Worm (Caenorhabditis elegans) whole organism, L1 larva: ENCODE results near the gene R144.12.

Source experiments
- blmp-1 ChIP-seq: fragments of 150-350 bp; optimal IDR thresholded peaks from 2 replicates; lab custom pipeline; 2014; ENCODE audit warnings: missing biosample characterization, missing genetic modification characterization
- ces-1 ChIP-seq: fragments of 150-350 bp; optimal IDR thresholded peaks from 2 replicates; lab custom pipeline; 2014; ENCODE audit warnings: missing biosample characterization, missing genetic modification reagents, missing genetic modification characterization
- fos-1 ChIP-seq: fragments of 150-350 bp; optimal IDR thresholded peaks from 2 replicates; lab custom pipeline; 2014; ENCODE audit warnings: missing biosample characterization, missing genetic modification characterization
- lin-35 ChIP-seq, 2 experiments: fragments of 150-350 bp; optimal IDR thresholded peaks; 2 replicates each; lab custom pipeline; 2014; ENCODE audit warnings: missing biosample characterization in 2 of 2, missing genetic modification characterization in 2 of 2, missing genetic modification reagents in 2 of 2
- mef-2 ChIP-seq: fragments of 150-350 bp; optimal IDR thresholded peaks from 2 replicates; lab custom pipeline; 2014; ENCODE audit warnings: missing biosample characterization, missing genetic modification characterization
- nhr-11 ChIP-seq: fragments of 150-350 bp; optimal IDR thresholded peaks from 2 replicates; lab custom pipeline; 2014; ENCODE audit warnings: missing biosample characterization, missing genetic modification characterization
- nhr-71 ChIP-seq: sonication (generic microtip); optimal IDR thresholded peaks from 2 replicates; lab custom pipeline; 2016; ENCODE audit warnings: mild to moderate bottlenecking, missing genetic modification characterization, moderate library complexity, missing compliant biosample characterization
- nhr-76 ChIP-seq: sonication (generic microtip); optimal IDR thresholded peaks from 2 replicates; lab custom pipeline; 2017; ENCODE audit warnings: missing biosample characterization, missing genetic modification characterization
- nhr-84 ChIP-seq: sonication (generic microtip); optimal IDR thresholded peaks from 2 replicates; lab custom pipeline; 2017; ENCODE audit warnings: missing biosample characterization, missing genetic modification characterization
- pqm-1 ChIP-seq: sonication (generic microtip); optimal IDR thresholded peaks from 3 replicates; lab custom pipeline; 2017; ENCODE audit warnings: missing biosample characterization, missing genetic modification characterization
- snpc-4 ChIP-seq: fragments of 150-350 bp; optimal IDR thresholded peaks from 2 replicates; lab custom pipeline; 2014; ENCODE audit warnings: missing biosample characterization, missing genetic modification characterization
- ztf-11 ChIP-seq, 2 experiments: sonication (generic microtip); optimal IDR thresholded peaks; 2 replicates each; lab custom pipeline; 2016 to 2017; ENCODE audit warnings: missing genetic modification characterization in 2 of 2, missing biosample characterization in 1 of 2, missing compliant biosample characterization in 1 of 2

- no peak for TF ChIP-seq nhr-84 (tag; lab: Kevin White, UChicago)
- TF ChIP-seq ztf-11 (tag; optimal IDR thresholded peaks at IDR 0.05; lab: Kevin White, UChicago): no peak
- no peak for TF ChIP-seq pqm-1
- no peak for TF ChIP-seq blmp-1 (tag; lab: Kevin White, UChicago)
- TF ChIP-seq snpc-4: no peak
- no peak for TF ChIP-seq mef-2 (tag; lab: Kevin White, UChicago)
- TF ChIP-seq nhr-71 (tag; lab: Kevin White, UChicago): no peak
- no peak for TF ChIP-seq fos-1 (tag; lab: Kevin White, UChicago)
- no peak for TF ChIP-seq nhr-11 (tag; lab: Kevin White, UChicago)
- no peak for TF ChIP-seq lin-35 (GFP tag; optimal IDR thresholded peaks at IDR 0.05; lab: Kevin White, UChicago)
- no peak for TF ChIP-seq nhr-76 (tag; lab: Kevin White, UChicago)
- no peak for TF ChIP-seq ces-1 (GFP tag; lab: Kevin White, UChicago)
Measured at ce11 chrIII:5008730-5009129, 1.9 kb upstream of the R144.12 start, which contains the start of gene R144.11.
